Worm (Caenorhabditis elegans): ENCODE results near the gene D1046.16.
A peak's percentile ranks its signal among the peaks of the same experiment; 100 is the strongest.

- TF ChIP-seq him-1 (tag; optimal IDR thresholded peaks at IDR 0.05) (peak; percentile 60), dao-5 (tag; optimal IDR thresholded peaks at IDR 0.05) (peak; percentile 94), W03F9.2 (tag; optimal IDR thresholded peaks at IDR 0.05) (peak; percentile 42)
These were observed 5.1 kb downstream of the D1046.16 start for ce11 chrIV:8927093-8927492.

Measured in whole organism, L4/young adult.